Worm (Caenorhabditis elegans) whole organism, midembryonic: ENCODE results near the gene nep-15.

ENCODE experiments used
- T22C8.4 ChIP-seq: fragments of 200-800 bp; sonication (Bioruptor generic); IDR thresholded peaks from 2 replicates; pipeline ENCODE4 v1.3.6; 2022; ENCODE audit warnings: missing genetic modification characterization, missing compliant biosample characterization
- cog-1 ChIP-seq: sonication (generic microtip); optimal IDR thresholded peaks from 2 replicates; lab custom pipeline; 2016; ENCODE audit warnings: missing genetic modification characterization, missing compliant biosample characterization
- flt-1 ChIP-seq: fragments of 200-800 bp; sonication (Bioruptor generic); IDR thresholded peaks from 2 replicates; pipeline ENCODE4 v1.3.6; 2022; ENCODE audit warnings: missing genetic modification characterization, missing compliant biosample characterization
- klf-2 ChIP-seq: fragments of 200-800 bp; sonication (Bioruptor generic); conservative IDR thresholded peaks from 2 replicates; pipeline ENCODE4 v1.3.6; 2022; ENCODE audit warnings: missing genetic modification reagents, missing genetic modification characterization, missing compliant biosample characterization
- med-1 ChIP-seq: sonication (generic microtip); optimal IDR thresholded peaks from 2 replicates; lab custom pipeline; 2017; ENCODE audit warnings: missing genetic modification characterization, mild to moderate bottlenecking, missing compliant biosample characterization, antibody characterized with exemption, missing genetic modification reagents; ENCODE audit not compliant: insufficient read depth
- ref-1 ChIP-seq: fragments of 200-800 bp; sonication (Bioruptor generic); conservative IDR thresholded peaks from 2 replicates; pipeline ENCODE4 v1.3.6; 2022; ENCODE audit warnings: missing genetic modification reagents, missing genetic modification characterization, missing compliant biosample characterization
- tab-1 ChIP-seq: fragments of 200-800 bp; sonication (Bioruptor generic); IDR thresholded peaks from 2 replicates; pipeline ENCODE4 v1.3.6; 2022; ENCODE audit warnings: missing genetic modification characterization, missing compliant biosample characterization
- ztf-23 ChIP-seq: fragments of 200-800 bp; sonication (Bioruptor generic); IDR thresholded peaks from 2 replicates; pipeline ENCODE4 v1.3.6; 2022; ENCODE audit warnings: missing genetic modification reagents, missing genetic modification characterization, missing compliant biosample characterization
- ztf-29 ChIP-seq: fragments of 200-800 bp; sonication (Bioruptor generic); IDR thresholded peaks from 2 replicates; pipeline ENCODE4 v1.3.6; 2022; ENCODE audit warnings: missing genetic modification reagents, missing genetic modification characterization, missing compliant biosample characterization

Gene nep-15

DNA sequence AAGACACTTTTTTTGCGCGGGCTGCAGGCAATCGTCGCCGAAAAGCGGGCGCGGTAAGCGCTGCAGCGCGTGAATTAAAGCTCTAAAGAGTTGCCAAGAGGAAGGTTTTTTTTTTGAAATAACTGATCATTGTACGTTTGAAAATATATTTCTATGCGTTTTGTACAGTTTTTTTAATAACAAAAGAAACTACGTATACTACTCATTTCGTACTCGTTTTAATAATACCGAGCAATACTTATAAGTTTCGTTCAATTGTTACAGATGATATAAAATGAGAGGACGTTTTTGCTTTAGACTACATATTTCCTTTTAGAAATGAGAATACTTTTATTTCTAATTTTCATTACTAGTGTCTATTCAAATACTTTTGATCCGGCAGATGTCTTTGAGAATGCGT lies at the start of gene nep-15:
Gene nep-15 (plus strand): TSS at position 301 of the 400 bp plus-strand sequence.
- TF ChIP-seq T22C8.4 (GFP tag; lab: Robert Waterston, UW) = no peak

DNA sequence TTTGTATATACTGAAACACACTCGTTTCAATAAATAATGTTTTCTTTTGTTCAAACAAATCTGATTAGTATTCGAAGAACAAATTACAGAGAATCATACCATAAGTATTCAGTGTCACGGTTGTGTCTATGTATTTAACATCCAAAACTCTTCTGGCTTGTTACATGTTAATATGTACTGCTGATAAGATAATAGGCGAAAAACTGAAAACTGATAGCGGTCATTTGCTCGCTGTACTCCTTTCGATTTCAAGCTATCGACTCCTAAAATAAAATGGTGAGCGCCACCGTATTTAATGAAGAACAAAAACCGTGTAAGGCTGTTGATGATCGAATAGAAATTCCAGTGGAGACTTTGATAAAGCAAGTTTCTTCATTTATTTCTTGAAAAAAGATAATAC lies 48.6 kb upstream of the nep-15 start, which contains the start of gene R09F10.1:
Gene R09F10.1 (plus strand): TSS at position 222 of the 400 bp plus-strand sequence.
- no peak for TF ChIP-seq tab-1 (GFP tag; lab: Robert Waterston, UW)

DNA sequence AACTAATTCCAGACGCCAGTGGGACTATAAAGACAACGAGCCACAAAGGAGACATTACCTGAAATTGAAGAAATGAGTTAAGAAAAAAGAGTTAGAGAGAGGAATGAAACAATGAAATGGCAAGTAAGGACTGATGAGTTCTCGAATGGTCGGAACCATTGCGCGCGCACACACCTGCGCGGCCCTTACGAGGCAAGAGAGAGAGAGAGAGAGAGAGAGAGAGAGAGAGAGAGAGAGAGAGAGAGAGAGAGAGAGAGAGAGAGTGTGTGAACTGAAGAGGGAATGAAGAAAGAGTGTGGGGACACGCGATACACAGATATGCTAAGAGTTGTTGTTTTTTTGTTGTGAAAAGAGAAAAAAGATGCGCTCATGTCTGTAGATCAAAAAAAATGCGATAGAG lies 45.6 kb upstream of the nep-15 start, which contains the start of gene R09F10.8:
Gene R09F10.8 (minus strand): TSS at position 58 of the 400 bp plus-strand sequence.
- TF ChIP-seq klf-2 (GFP tag; lab: Robert Waterston, UW) (no peak), flt-1 (GFP tag; lab: Robert Waterston, UW) (no peak), T22C8.4 (GFP tag; lab: Robert Waterston, UW) (no peak), ztf-29 (GFP tag; lab: Robert Waterston, UW) (no peak), med-1 (GFP tag; lab: Kevin White, UChicago) (no peak), ref-1 (GFP tag; lab: Robert Waterston, UW) (no peak), cog-1 (tag; lab: Kevin White, UChicago) (no peak), ztf-23 (GFP tag; lab: Robert Waterston, UW) (no peak), tab-1 (GFP tag; lab: Robert Waterston, UW) (no peak)

DNA sequence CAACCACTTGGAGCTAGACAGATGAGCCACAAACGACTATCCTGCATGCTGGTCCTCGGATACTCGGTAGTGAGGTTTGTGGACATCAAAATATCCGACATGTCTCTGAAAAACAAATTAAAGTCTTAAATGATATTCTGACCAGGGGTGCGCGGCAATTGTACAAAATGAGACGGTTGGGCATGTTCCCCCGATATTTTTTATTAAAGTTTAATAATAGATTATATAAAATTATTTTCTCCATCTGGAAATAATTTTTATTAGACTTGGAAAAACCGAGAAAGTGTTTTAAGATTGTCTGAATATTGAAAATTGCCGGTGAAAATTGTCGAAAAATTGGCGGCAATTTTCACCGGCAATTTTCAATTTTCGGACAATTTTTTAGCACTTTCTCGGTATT lies 44.2 kb upstream of the nep-15 start, which contains the start of gene F55E10.4:
Gene F55E10.4 (minus strand): TSS at position 101 of the 400 bp plus-strand sequence.
- TF ChIP-seq klf-2 (GFP tag; lab: Robert Waterston, UW) (no peak), tab-1 (GFP tag; lab: Robert Waterston, UW) (no peak), ztf-29 (GFP tag; lab: Robert Waterston, UW) (no peak), ztf-23 (GFP tag; lab: Robert Waterston, UW) (no peak), flt-1 (GFP tag; lab: Robert Waterston, UW) (no peak), cog-1 (tag; lab: Kevin White, UChicago) (no peak), med-1 (GFP tag; lab: Kevin White, UChicago) (no peak), ref-1 (GFP tag; lab: Robert Waterston, UW) (no peak), T22C8.4 (GFP tag; lab: Robert Waterston, UW) (no peak)

DNA sequence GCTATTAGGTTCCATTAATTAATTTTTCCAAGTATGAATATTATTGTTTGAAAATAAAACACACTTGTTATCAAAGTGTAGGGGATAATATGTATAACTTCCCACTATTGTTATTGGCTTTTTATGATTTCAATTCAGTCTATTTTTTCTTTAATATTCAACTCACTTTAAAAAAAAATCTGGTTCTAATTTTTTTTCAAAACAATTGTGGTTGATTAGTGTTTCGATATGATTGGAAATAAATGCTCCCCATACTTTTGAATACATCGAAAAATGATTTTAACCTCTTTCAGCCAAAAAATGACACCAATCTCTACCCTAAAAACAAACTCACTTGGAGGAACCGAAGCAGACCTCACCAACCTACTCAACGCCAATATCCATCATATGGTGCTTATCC lies 31.6 kb upstream of the nep-15 start, which contains the start of gene F55E10.2:
Gene F55E10.2 (plus strand): TSS at position 301 of the 400 bp plus-strand sequence.
- no peak for TF ChIP-seq klf-2 (GFP tag; lab: Robert Waterston, UW)
- TF ChIP-seq ztf-29 (GFP tag; lab: Robert Waterston, UW) = no peak
- TF ChIP-seq med-1 (GFP tag; lab: Kevin White, UChicago) = no peak
- no peak for TF ChIP-seq flt-1 (GFP tag; lab: Robert Waterston, UW)

DNA sequence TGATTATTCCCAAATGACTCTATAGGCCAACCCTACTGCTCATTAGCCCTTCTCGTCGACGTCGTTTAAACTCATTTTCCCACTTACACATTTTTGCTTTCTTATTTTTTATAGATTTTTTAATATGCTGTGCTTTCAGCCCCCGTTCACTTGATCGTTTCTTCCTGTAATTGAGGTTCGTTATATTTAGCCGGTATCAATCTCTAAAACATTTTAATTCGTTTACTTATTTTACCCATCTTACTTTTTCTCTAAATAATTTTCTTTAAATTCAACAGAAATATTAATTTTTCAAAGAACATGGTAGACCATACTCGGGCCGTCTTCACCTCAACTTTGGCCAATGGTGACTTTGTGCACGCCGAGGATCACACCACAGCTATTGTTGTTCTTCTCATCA lies 30.3 kb upstream of the nep-15 start, which contains the start of gene F55E10.1:
Gene F55E10.1 (plus strand): TSS at position 301 of the 400 bp plus-strand sequence.
- TF ChIP-seq T22C8.4 (GFP tag; lab: Robert Waterston, UW) = no peak
- TF ChIP-seq med-1 (GFP tag; lab: Kevin White, UChicago) = no peak
- TF ChIP-seq tab-1 (GFP tag; lab: Robert Waterston, UW) = no peak
- TF ChIP-seq klf-2 (GFP tag; lab: Robert Waterston, UW) = no peak
- TF ChIP-seq ref-1 (GFP tag; lab: Robert Waterston, UW) = no peak
- TF ChIP-seq cog-1 (tag; lab: Kevin White, UChicago) = no peak

DNA sequence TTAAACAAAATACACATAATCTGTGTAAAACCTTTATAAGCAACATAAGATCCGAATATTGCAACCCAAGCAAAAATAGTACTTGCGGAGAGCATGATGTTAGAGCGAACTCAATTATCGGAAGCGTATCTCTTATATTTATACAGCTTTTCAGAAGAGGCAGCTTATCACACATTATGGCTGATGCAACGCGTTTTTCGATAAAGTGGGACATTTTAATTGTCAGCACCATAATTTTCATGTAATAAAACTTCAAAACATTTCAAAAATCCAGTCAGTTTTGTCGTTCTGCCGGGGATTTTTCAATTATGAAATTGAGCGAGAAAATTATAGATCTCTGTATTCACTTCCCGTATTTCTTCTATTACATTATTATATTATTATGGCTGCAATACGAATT lies 25.8 kb upstream of the nep-15 start, which contains the start of gene drd-5:
Gene drd-5 (minus strand): TSS at position 101 of the 400 bp plus-strand sequence.
- TF ChIP-seq med-1 (GFP tag; lab: Kevin White, UChicago) = no peak
- no peak for TF ChIP-seq T22C8.4 (GFP tag; lab: Robert Waterston, UW)
- TF ChIP-seq klf-2 (GFP tag; lab: Robert Waterston, UW) = no peak
- TF ChIP-seq ztf-29 (GFP tag; lab: Robert Waterston, UW) = no peak
- TF ChIP-seq ztf-23 (GFP tag; lab: Robert Waterston, UW) = no peak
- no peak for TF ChIP-seq ref-1 (GFP tag; lab: Robert Waterston, UW)
- TF ChIP-seq cog-1 (tag; lab: Kevin White, UChicago) = no peak
- TF ChIP-seq flt-1 (GFP tag; lab: Robert Waterston, UW) = no peak
- TF ChIP-seq tab-1 (GFP tag; lab: Robert Waterston, UW) = no peak

DNA sequence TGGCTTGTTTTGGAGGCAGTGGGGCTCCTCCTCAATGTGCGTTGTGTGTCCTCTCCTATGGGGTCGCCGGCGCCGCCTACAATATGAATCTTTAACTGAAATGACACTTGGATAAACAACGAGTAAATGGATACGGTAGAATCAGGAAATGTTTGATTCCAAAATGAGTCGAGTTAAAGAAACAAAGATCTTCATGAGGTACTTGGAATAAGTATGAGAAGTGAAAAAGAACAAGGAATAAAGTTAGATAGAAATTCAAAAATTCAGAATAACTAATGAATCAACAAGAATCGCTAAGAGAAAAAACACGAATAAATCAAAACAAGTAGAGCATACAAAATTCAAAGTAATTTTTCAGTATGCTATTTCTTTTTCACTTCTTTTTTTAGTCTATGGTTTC lies 21.0 kb upstream of the nep-15 start, which contains the start of gene npr-28:
Gene npr-28 (minus strand): TSS at position 101 of the 400 bp plus-strand sequence.
- TF ChIP-seq ztf-23 (GFP tag; lab: Robert Waterston, UW) (no peak), ref-1 (GFP tag; lab: Robert Waterston, UW) (no peak), med-1 (GFP tag; lab: Kevin White, UChicago) (no peak), klf-2 (GFP tag; lab: Robert Waterston, UW) (no peak), T22C8.4 (GFP tag; lab: Robert Waterston, UW) (no peak), cog-1 (tag; lab: Kevin White, UChicago) (no peak), ztf-29 (GFP tag; lab: Robert Waterston, UW) (no peak), flt-1 (GFP tag; lab: Robert Waterston, UW) (no peak), tab-1 (GFP tag; lab: Robert Waterston, UW) (no peak)

DNA sequence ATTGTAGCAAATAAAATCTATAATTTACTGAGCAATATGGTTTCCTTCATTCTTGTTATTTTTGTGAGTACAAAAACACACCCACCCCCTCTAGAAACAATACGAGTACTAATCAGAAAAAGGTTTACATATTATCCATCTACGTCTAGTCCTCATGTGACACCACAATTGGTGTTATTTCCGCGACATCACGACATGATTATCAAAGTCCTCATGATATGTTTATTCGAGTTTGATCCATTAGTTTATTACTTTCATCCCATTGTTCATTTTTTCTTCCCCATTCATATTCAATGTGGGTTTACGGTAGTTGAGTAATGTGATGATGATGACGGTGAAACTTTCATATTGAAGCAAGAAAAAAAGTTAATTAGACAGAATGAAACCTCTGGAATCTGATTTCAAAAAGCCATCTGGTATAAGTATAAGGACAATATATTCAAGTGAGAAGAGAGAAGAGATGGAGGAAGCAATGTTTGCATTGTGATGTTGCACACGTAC lies 17.7 kb upstream of the nep-15 start:
- no peak for TF ChIP-seq med-1 (GFP tag; lab: Kevin White, UChicago)
- TF ChIP-seq tab-1 (GFP tag; lab: Robert Waterston, UW) = no peak

DNA sequence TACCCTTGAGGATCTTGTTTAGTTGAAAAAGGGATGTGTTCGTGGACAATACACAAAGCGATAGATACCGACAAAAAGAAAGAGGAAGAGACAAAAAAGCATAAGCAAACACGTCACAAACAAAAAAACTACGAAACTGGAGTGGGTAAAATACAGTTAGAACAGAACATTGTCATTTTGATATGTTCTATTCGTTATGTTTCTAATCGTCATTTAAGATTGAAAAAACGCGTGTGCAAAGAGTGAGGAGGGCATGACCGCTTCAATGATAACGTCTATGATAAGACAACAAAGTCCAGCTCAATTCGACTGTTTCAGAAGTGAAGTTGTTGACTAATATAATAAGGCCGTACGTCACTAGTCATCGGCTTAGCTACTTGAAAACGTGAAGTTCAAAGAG lies 16.7 kb upstream of the nep-15 start:
- no peak for TF ChIP-seq klf-2 (GFP tag; lab: Robert Waterston, UW)
- TF ChIP-seq tab-1 (GFP tag; lab: Robert Waterston, UW) = no peak
- no peak for TF ChIP-seq ref-1 (GFP tag; lab: Robert Waterston, UW)
- TF ChIP-seq cog-1 (tag; lab: Kevin White, UChicago) = no peak
- no peak for TF ChIP-seq ztf-29 (GFP tag; lab: Robert Waterston, UW)
- TF ChIP-seq T22C8.4 (GFP tag; lab: Robert Waterston, UW) = no peak
- no peak for TF ChIP-seq med-1 (GFP tag; lab: Kevin White, UChicago)
